Fruit fly (Drosophila melanogaster): ENCODE results near the gene Dred.

Dred gene

DNA sequence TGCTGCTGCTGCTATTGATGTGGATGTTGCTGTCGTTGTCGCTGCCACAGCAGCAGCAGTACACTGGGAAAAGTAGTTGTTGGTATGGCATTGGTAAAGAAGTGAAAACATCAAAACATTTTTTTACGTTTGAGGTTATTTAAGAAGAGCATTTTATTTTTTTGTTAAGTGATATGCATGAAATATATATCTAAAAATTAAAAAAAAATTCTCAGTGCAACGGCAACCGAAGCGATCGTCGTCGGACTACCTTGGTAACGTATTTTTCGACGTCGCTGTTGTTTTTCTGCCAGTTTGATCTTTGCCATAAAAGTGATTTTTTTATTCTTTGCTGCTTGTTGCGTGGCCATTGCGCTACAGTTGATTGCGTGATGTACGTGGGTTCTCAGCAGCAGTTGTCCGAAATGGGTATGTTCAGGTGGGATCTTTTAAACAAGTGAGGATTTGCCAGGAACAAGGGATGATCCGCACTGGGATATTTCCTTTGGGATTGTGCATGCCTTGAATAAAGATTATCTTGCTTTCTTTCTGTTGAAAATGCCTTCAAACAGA, 16.8 kb upstream of the Dred start (continued):
- TF ChIP-seq eg (GFP tag; IDR thresholded peaks at IDR 0.05) (peak; percentile 99), Sox102F (GFP tag; optimal IDR thresholded peaks at IDR 0.05) (peak; percentile 99), fkh (GFP tag; optimal IDR thresholded peaks at IDR 0.05) (peak; percentile 79), Hr4 (GFP tag; optimal IDR thresholded peaks at IDR 0.05) (peak; percentile 98), Hr38 (GFP tag; optimal IDR thresholded peaks at IDR 0.05) (peak; percentile 43), Ets21C (GFP tag; optimal IDR thresholded peaks at IDR 0.05) (peak; percentile 96), CG10669 (GFP tag; optimal IDR thresholded peaks at IDR 0.05) (peak; percentile 98), Ets96B (tag; optimal IDR thresholded peaks at IDR 0.05) (peak; percentile 98), acj6 (GFP tag; optimal IDR thresholded peaks at IDR 0.05) (peak; percentile 99), CG8632 (GFP tag; optimal IDR thresholded peaks at IDR 0.05) (peak; percentile 98), fd59A (GFP tag; optimal IDR thresholded peaks at IDR 0.05) (peak; percentile 99), CG6808 (GFP tag; optimal IDR thresholded peaks at IDR 0.05) (peak; percentile 99), OdsH (GFP tag; optimal IDR thresholded peaks at IDR 0.05) (peak; percentile 98), Gug (GFP tag; IDR thresholded peaks at IDR 0.05) (peak; percentile 97), esn (GFP tag; optimal IDR thresholded peaks at IDR 0.05) (peak; percentile 99), vri (GFP tag; optimal IDR thresholded peaks at IDR 0.05) (peak; percentile 97)

DNA sequence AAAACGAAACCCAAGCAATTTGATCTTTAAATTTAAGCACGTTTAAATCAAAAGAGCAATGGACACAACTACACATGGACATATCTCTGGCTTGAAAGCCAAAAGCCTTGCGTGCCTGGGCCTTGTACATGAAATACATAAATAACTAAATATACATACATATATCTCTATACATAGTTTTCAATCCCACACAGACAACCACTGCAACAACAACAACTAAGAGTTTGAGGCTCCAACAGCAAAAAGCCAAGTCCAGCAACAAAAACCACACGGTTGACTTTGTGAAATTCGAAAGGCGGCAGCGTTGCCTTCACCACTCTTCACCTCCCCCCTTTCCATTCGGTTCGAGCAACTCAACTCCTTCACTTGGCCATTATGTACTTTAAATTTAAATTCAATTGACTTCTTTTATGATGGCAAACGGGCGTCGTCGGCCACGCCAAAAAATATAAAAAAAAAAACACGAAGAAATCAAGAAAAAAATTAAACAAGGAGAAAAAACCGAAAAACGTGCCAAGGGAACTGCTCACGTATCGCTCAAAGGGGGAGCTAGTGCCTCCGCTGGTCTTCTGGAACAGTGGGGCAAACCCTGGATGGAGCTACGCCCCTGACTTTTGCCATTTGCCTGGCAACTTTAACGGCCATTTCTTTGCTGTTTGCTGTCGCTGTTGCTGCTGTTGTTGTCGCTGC, 16.1 kb upstream of the Dred start:
- TF ChIP-seq esn (GFP tag; optimal IDR thresholded peaks at IDR 0.05): no peak
- TF ChIP-seq ss (GFP tag; optimal IDR thresholded peaks at IDR 0.05): peak in 1 of 2 experiments; percentile 69
- no peak for TF ChIP-seq fd85E (GFP tag; optimal IDR thresholded peaks at IDR 0.05)
- TF ChIP-seq Sox14 (GFP tag; optimal IDR thresholded peaks at IDR 0.05): no peak
- no peak for TF ChIP-seq fd59A (GFP tag; optimal IDR thresholded peaks at IDR 0.05)
- TF ChIP-seq CG6792 (GFP tag; optimal IDR thresholded peaks at IDR 0.05): no peak
- peak; percentile 72 for TF ChIP-seq Hr38 (GFP tag; optimal IDR thresholded peaks at IDR 0.05)
- TF ChIP-seq CG8632 (GFP tag; optimal IDR thresholded peaks at IDR 0.05): no peak
- no peak for TF ChIP-seq CG10669 (GFP tag; optimal IDR thresholded peaks at IDR 0.05)
- no peak for TF ChIP-seq CG1621 (tag; optimal IDR thresholded peaks at IDR 0.05)
- peak; percentile 75 for TF ChIP-seq CG6276 (GFP tag; optimal IDR thresholded peaks at IDR 0.05)
- TF ChIP-seq CG16779 (tag; optimal IDR thresholded peaks at IDR 0.05): no peak
- TF ChIP-seq Eip75B (GFP tag; optimal IDR thresholded peaks at IDR 0.05): no peak
- no peak for TF ChIP-seq CG8319 (GFP tag; optimal IDR thresholded peaks at IDR 0.05)
- TF ChIP-seq dsx (GFP tag; optimal IDR thresholded peaks at IDR 0.05; ENCODE audit: poor library complexity, severe bottlenecking): peak; percentile 65
- TF ChIP-seq CG8119 (GFP tag; IDR thresholded peaks at IDR 0.05): no peak
- no peak; the same call in 2 of the 3 replicates for TF ChIP-seq CG6163 (GFP tag; IDR thresholded peaks at IDR 0.05)
- no peak for TF ChIP-seq CG6854 (GFP tag; optimal IDR thresholded peaks at IDR 0.05)

DNA sequence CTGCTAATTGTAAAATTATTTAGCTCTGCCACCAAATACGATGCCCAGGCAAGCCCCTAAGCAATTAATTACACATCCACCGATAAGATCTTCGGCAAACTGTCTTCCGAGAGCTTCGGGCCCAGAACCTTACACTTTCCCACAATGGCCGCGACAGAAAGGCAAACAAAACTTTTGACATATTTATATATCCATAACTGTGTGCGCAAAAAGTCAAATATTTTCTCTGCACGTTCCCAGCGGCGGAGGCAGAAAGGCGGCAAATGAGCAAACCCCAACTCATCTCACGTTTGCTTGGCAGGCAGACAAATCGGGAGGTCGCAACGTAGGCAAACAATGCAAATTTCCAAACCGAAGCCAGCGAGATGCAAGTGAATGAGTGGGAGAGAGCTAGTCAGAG, 15.2 kb upstream of the Dred start:
- TF ChIP-seq CG15336 (GFP tag; IDR thresholded peaks at IDR 0.05): no peak
- TF ChIP-seq Sox102F (GFP tag; optimal IDR thresholded peaks at IDR 0.05): peak; percentile 7
- no peak for TF ChIP-seq Eip75B (GFP tag; optimal IDR thresholded peaks at IDR 0.05)
- TF ChIP-seq fkh (GFP tag; optimal IDR thresholded peaks at IDR 0.05): peak; percentile 77
- TF ChIP-seq svp (GFP tag): peak; percentile 5

DNA sequence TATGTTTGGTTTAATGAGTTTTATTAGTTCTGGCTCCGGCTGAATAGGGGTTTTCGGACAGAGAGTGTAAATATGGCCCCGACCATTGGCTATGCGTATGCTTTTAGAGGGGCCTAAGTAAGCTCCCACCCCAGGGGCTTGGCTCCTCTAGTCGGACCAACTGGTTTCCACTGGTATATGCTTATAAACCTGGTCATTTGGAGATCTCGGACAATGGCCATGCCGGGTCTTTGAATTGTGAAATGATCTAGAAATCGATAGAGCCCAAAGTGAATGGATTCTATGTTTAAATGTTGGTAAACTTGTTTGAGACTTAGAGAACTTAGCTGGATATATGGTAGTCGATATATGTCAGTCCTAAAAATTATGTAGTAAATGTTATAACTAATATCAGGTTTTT, 14.7 kb upstream of the Dred start:
- peak; percentile 25 for TF ChIP-seq Eip78C (GFP tag)
- no peak for TF ChIP-seq Hr38 (GFP tag; optimal IDR thresholded peaks at IDR 0.05)

DNA sequence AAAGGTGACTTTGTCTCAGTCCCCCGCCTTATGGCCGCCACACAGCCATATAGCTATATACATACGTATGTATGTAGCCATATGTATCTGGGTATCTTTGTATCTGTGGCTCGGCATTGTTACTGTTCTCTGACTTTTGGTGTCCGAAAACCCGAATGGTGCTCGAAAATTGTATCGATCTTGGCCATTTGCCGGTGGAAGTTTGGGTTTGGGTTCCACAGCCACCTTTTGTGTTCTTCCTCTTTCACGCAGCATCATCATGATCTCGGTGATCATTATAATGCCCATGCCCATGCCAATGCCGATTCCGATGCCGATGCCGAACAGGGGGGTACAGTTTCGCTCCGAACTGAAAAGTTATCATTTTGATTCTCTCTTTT, 14.0 kb upstream of the Dred start:
- no peak for TF ChIP-seq Hr39 (GFP tag; optimal IDR thresholded peaks at IDR 0.05)
- TF ChIP-seq svp (GFP tag): peak; percentile 34
- no peak for TF ChIP-seq Smox (GFP tag; optimal IDR thresholded peaks at IDR 0.05)
- TF ChIP-seq dsx (GFP tag; optimal IDR thresholded peaks at IDR 0.05; ENCODE audit: poor library complexity, severe bottlenecking): peak; percentile 85
- peak; percentile 70 for TF ChIP-seq Eip78C (GFP tag)
- TF ChIP-seq CG6808 (GFP tag; optimal IDR thresholded peaks at IDR 0.05): peak; percentile 40

All from whole organism, prepupa.